Fruit fly (Drosophila melanogaster): ENCODE data around the gene GstD6.

GstD6 gene

DNA sequence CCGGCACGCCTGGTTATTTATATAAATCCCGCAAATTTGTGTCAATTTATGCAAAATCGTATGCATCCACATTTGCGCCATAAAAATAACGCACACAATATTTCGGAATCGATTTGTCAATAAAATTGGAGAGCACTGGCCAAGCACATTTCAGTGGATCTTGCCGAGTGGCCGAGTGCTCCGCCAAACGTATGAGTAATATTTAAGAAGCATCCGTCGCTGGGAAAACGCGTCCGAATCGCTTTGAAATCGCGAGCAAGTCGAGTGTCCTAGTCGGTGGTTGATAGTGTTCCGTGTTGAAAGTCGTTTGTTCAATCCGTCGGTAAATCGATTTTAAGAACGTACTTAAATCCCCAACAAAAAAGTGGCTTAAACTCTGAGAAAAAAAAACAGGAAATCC is 10.0 kb downstream of the GstD6 start, which contains the start of gene CG33098:
TSS of gene CG33098 (plus strand) at position 224 of the 400 bp plus-strand sequence.
- TF ChIP-seq psq (GFP tag; optimal IDR thresholded peaks at IDR 0.05) (no peak), dl (GFP tag; optimal IDR thresholded peaks at IDR 0.05; ENCODE audit: insufficient read depth in 1 of 2, partially characterized antibody in 2 of 2) (no peak), rgr (GFP tag; optimal IDR thresholded peaks at IDR 0.05) (no peak), N (GFP tag; optimal IDR thresholded peaks at IDR 0.05) (no peak), foxo (GFP tag; optimal IDR thresholded peaks at IDR 0.05) (no peak), jim (GFP tag; optimal IDR thresholded peaks at IDR 0.05) (no peak), sage (GFP tag; optimal IDR thresholded peaks at IDR 0.05) (no peak), dsf (GFP tag; optimal IDR thresholded peaks at IDR 0.05; ENCODE audit: borderline replicate concordance) (no peak), woc (GFP tag; optimal IDR thresholded peaks at IDR 0.05) (no peak), pan (optimal IDR thresholded peaks at IDR 0.05) (no peak), Sp1 (GFP tag; optimal IDR thresholded peaks at IDR 0.05) (no peak), Myc (optimal IDR thresholded peaks at IDR 0.05) (no peak), Dif (GFP tag; optimal IDR thresholded peaks at IDR 0.05; ENCODE audit: partially characterized antibody) (no peak), Dfd (GFP tag; optimal IDR thresholded peaks at IDR 0.05) (no peak), Hr78 (GFP tag; optimal IDR thresholded peaks at IDR 0.05) (no peak), ey (GFP tag; optimal IDR thresholded peaks at IDR 0.05) (no peak), Jra (GFP tag; optimal IDR thresholded peaks at IDR 0.05) (no peak), dmrt93B (GFP tag; optimal IDR thresholded peaks at IDR 0.05) (no peak)

DNA sequence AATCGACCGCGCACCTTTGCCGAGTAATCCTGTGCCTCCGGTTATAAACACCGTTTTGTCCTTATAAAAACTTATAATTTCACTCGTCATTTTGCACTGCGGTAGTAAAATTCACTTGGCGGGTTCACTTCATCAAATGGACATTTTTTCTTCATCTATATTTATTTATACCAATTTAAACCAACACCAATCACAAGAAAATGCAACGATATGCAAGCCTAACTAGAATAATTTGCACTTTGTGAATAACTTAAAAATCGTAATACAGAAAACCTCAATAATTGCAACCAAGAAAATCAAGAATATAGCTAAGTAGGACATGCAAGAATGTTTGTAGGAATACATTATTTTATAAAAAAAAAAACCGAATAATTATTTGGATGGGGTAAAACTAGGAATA is 19.0 kb downstream of the GstD6 start, which contains the start of the genes CG10096 and CG10097:
TSS of gene CG10096 (minus strand) at position 101 of the 400 bp plus-strand sequence.
TSS of gene CG10097 (minus strand) at position 101 of the 400 bp plus-strand sequence.
- TF ChIP-seq N (GFP tag; optimal IDR thresholded peaks at IDR 0.05), result no peak
- no peak for TF ChIP-seq Dfd (GFP tag; optimal IDR thresholded peaks at IDR 0.05)
- TF ChIP-seq h (GFP tag; optimal IDR thresholded peaks at IDR 0.05), result no peak
- no peak for TF ChIP-seq dsf (GFP tag; optimal IDR thresholded peaks at IDR 0.05; ENCODE audit: borderline replicate concordance)
- TF ChIP-seq Vsx2 (GFP tag; optimal IDR thresholded peaks at IDR 0.05; ENCODE audit: partially characterized antibody), result no peak
- TF ChIP-seq Sp1 (GFP tag; optimal IDR thresholded peaks at IDR 0.05), result no peak
- TF ChIP-seq usp (GFP tag; optimal IDR thresholded peaks at IDR 0.05), result no peak
- TF ChIP-seq Mio (GFP tag; optimal IDR thresholded peaks at IDR 0.05), result no peak
- no peak for TF ChIP-seq dl (GFP tag; optimal IDR thresholded peaks at IDR 0.05; ENCODE audit: insufficient read depth in 1 of 2, partially characterized antibody in 2 of 2)

DNA sequence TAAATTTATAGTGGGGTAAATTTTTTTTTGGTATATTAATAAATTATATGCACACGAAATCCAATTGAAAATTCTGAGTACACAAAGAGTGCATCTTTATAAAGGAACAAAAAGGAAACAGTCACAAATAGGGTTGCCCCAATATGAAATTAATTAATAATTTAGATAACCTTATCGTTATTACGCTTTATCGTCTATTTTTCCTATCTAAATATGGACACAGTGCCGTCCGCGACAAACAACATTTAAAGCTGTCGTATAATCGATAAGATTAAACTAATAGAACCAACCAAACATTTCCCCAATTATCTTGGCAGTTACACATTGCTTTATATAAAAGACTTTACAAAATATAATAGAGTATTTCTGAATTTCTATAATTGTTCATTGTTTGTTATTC is 21.1 kb downstream of the GstD6 start:
- TF ChIP-seq OdsH (GFP tag; optimal IDR thresholded peaks at IDR 0.05) (no peak), GATAd (GFP tag; optimal IDR thresholded peaks at IDR 0.05) (no peak), CrebA (GFP tag; optimal IDR thresholded peaks at IDR 0.05; ENCODE audit: borderline replicate concordance) (peak; percentile 28), h (GFP tag; optimal IDR thresholded peaks at IDR 0.05) (peak; percentile 24), fru (GFP tag; optimal IDR thresholded peaks at IDR 0.05) (no peak), Dif (GFP tag; optimal IDR thresholded peaks at IDR 0.05; ENCODE audit: partially characterized antibody) (no peak), Vsx2 (GFP tag; optimal IDR thresholded peaks at IDR 0.05; ENCODE audit: partially characterized antibody) (no peak), Sp1 (GFP tag; optimal IDR thresholded peaks at IDR 0.05) (no peak), pan (optimal IDR thresholded peaks at IDR 0.05) (no peak), sage (GFP tag; optimal IDR thresholded peaks at IDR 0.05) (peak; percentile 38), Abd-B (GFP tag; optimal IDR thresholded peaks at IDR 0.05) (no peak), N (GFP tag; optimal IDR thresholded peaks at IDR 0.05) (no peak), usp (GFP tag; optimal IDR thresholded peaks at IDR 0.05) (no peak), Myc (optimal IDR thresholded peaks at IDR 0.05) (no peak), Rel (GFP tag; optimal IDR thresholded peaks at IDR 0.05) (no peak), Rel (tag; optimal IDR thresholded peaks at IDR 0.05) (no peak)

DNA sequence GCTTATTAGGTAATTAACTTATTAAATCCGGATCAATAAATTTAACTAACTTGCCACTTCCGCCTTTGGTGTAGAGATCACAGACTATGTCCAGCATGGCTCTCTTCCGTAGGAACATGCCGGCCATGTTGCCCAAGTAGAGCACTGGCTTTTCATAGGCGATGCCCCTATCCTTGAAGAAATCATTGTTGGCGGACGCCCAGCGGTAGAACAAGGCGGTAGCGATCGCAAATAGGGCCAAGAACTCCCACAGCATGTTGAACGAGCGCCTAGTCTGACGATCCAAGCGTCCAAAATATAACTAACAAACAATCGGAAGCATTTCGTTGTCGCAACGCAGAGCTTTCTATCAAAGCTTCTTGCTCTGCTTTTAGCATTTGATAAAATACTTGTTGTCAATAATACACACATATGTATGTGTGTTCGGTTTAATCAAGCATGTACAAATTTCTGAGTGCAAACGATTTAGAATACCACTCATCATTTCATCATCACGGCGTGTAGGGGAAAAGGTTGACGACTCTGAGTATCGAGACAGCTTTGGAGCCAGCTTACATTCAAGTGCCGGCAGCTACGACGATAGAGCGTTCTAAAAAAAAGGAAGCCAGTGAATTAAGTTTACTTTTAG is 21.8 kb downstream of the GstD6 start, which contains the start of gene Cyp9f3:
TSS of gene Cyp9f3 (minus strand) at position 310 of the 628 bp plus-strand sequence.
- TF ChIP-seq fru (GFP tag; optimal IDR thresholded peaks at IDR 0.05) (no peak), CrebA (GFP tag; optimal IDR thresholded peaks at IDR 0.05; ENCODE audit: borderline replicate concordance) (peak; percentile 32), Vsx2 (GFP tag; optimal IDR thresholded peaks at IDR 0.05; ENCODE audit: partially characterized antibody) (peak; percentile 20), Myc (optimal IDR thresholded peaks at IDR 0.05) (no peak), N (GFP tag; optimal IDR thresholded peaks at IDR 0.05) (no peak), rgr (GFP tag; optimal IDR thresholded peaks at IDR 0.05) (peak; percentile 9)

DNA sequence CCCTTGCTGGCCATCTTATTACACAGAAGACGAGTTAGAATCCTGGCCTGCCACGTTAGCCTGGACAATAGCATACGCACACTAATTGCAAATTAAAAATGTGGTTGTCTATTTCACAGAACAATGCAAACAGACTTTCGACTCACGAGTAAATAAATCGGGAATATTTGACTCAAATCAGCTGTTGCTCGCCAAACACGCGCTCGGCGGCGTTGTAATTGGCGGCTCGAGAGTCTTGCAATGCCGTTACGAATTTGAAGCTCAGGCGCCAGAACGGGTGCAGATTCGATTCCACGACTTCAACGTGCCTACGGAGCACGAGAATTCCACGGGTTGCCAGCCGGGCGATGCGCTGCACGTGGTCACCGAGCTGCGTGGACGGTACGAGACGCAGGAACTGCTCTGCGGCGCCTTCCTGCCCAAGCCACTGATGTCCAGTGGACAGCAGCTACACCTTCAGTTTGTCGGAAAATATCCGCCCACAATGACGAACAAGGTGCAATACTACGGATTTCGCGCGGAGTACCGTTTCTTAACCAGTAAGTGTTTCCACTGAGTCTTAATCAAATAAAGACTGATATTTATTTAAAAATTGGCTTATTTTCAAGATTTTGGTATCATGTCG is 24.9 kb downstream of the GstD6 start, which contains the start of gene DNAlig3:
TSS of gene DNAlig3 (minus strand) at position 168 of the 625 bp plus-strand sequence.
- TF ChIP-seq pan (optimal IDR thresholded peaks at IDR 0.05), result no peak
- TF ChIP-seq Rel (GFP tag; optimal IDR thresholded peaks at IDR 0.05), result no peak
- peak; percentile 83 for TF ChIP-seq Rel (tag; optimal IDR thresholded peaks at IDR 0.05)

All from whole organism, wandering third instar larva.